Fruit fly (Drosophila melanogaster): ENCODE data around the gene CG7091.

DNA sequence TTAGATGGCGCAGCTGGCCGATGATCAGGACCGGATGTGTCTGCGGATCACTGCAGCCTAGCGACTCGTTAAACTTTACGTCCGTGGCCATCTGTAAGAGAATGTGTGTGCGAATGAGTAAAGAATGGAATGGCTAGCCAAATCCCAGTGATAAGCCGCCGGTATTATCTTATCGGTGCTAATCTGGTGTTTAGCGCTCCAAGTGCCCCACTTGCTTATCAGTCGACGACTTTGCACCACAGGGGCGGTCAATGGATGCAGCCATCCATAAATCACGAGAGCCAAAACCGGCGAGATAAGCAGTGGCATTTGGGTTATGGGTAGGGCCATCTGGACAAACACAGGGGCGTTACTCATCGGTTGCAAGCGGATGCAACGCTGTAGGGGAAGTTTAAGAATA, 17.6 kb upstream of the CG7091 start:
- TF ChIP-seq lola (GFP tag; optimal IDR thresholded peaks at IDR 0.05), result no peak
- TF ChIP-seq CG2199 (GFP tag; IDR thresholded peaks at IDR 0.05), result no peak
- no peak for TF ChIP-seq E2f1 (GFP tag; IDR thresholded peaks at IDR 0.05)
- TF ChIP-seq C15 (GFP tag; IDR thresholded peaks at IDR 0.05), result no peak
- no peak for TF ChIP-seq CG32532 (GFP tag; IDR thresholded peaks at IDR 0.05)
- no peak for TF ChIP-seq Tbp (GFP tag; optimal IDR thresholded peaks at IDR 0.05)
- no peak for TF ChIP-seq Vsx1 (GFP tag; optimal IDR thresholded peaks at IDR 0.05)
- TF ChIP-seq croc (GFP tag; conservative IDR thresholded peaks at IDR 0.05), result no peak
- no peak for TF ChIP-seq CG11560 (tag; IDR thresholded peaks at IDR 0.05)
- no peak for TF ChIP-seq CG6254 (GFP tag; optimal IDR thresholded peaks at IDR 0.05)
- no peak for TF ChIP-seq br (optimal IDR thresholded peaks at IDR 0.05)
- TF ChIP-seq CG33213 (GFP tag; optimal IDR thresholded peaks at IDR 0.05), result no peak
